Worm (Caenorhabditis elegans) whole organism, young adult: ENCODE measurements around the gene H38K22.9.

ENCODE experiments used
- B0019.2 ChIP-seq: fragments of 200-800 bp; sonication (Bioruptor generic); conservative IDR thresholded peaks from 2 replicates; pipeline ENCODE4 v1.3.6; 2022; ENCODE audit warnings: missing genetic modification reagents, missing genetic modification characterization, missing compliant biosample characterization
- F10E7.11 ChIP-seq: sonication (generic microtip); optimal IDR thresholded peaks from 2 replicates; lab custom pipeline; 2017; ENCODE audit warnings: mild to moderate bottlenecking, missing genetic modification characterization, moderate library complexity, missing compliant biosample characterization
- die-1 ChIP-seq: sonication (generic microtip); optimal IDR thresholded peaks from 2 replicates; lab custom pipeline; 2016; ENCODE audit warnings: missing genotype, mild to moderate bottlenecking, missing genetic modification characterization, missing compliant biosample characterization
- rpc-1 ChIP-seq, 2 experiments: fragments of 150-350 bp in 1 of 2; sonication (generic microtip) in 1 of 2; optimal IDR thresholded peaks; 2 replicates each; lab custom pipeline; 2014 to 2018; ENCODE audit warnings: missing biosample characterization in 1 of 2, missing genetic modification characterization in 1 of 2, missing genetic modification reagents in 1 of 2, missing genotype in 1 of 2
- sea-2 ChIP-seq: fragments of 200-800 bp; sonication (Bioruptor generic); IDR thresholded peaks from 2 replicates; pipeline ENCODE4 v1.3.6; 2022; ENCODE audit warnings: missing genetic modification characterization, missing compliant biosample characterization
- snpc-4 ChIP-seq, 5 experiments: fragments of 150-350 bp in 1 of 5; sonication (generic microtip) in 4 of 5; optimal IDR thresholded peaks; 2 replicates each; lab custom pipeline; 2014 to 2018; ENCODE audit warnings: missing genetic modification characterization in 5 of 5, missing biosample characterization in 3 of 5, antibody characterized with exemption in 2 of 5, mild to moderate bottlenecking in 2 of 5, missing compliant biosample characterization in 2 of 5, missing genotype in 2 of 5, moderate library complexity in 2 of 5, missing genetic modification reagents in 1 of 5

- TF ChIP-seq rpc-1 (optimal IDR thresholded peaks at IDR 0.05; lab: Kevin White, UChicago) = no peak
- TF ChIP-seq rpc-1 (tag; optimal IDR thresholded peaks at IDR 0.05; lab: Kevin White, UChicago) = no peak
- no peak for TF ChIP-seq die-1 (tag; lab: Kevin White, UChicago)
- TF ChIP-seq B0019.2 (GFP tag; lab: Robert Waterston, UW) = no peak
- no peak for TF ChIP-seq sea-2 (GFP tag; lab: Robert Waterston, UW)
- TF ChIP-seq snpc-4 (GFP tag; optimal IDR thresholded peaks at IDR 0.05; lab: Kevin White, UChicago) = no peak
- no peak for TF ChIP-seq snpc-4 (tag; optimal IDR thresholded peaks at IDR 0.05; lab: Kevin White, UChicago)
- no peak for TF ChIP-seq F10E7.11 (tag; lab: Kevin White, UChicago)
Observed at ce11 chrIII:4280215-4281173, 43.5 kb upstream of the H38K22.9 start, which contains the start of gene sup-26.
